Worm (Caenorhabditis elegans): Measurements from ENCODE around the gene T26E4.3.

Gene T26E4.3

ce11 chrV:15782494-15782893, at the start of gene T26E4.3:
T26E4.3 (plus strand) TSS chrV:15782794.
- no peak for TF ChIP-seq ztf-1 (GFP tag; conservative IDR thresholded peaks at IDR 0.05)
- TF ChIP-seq zag-1 (tag; optimal IDR thresholded peaks at IDR 0.05) = no peak
- TF ChIP-seq ztf-11 (tag; optimal IDR thresholded peaks at IDR 0.05) = no peak
- TF ChIP-seq lsy-2 (tag; optimal IDR thresholded peaks at IDR 0.05) = no peak
- TF ChIP-seq nhr-77 (tag; optimal IDR thresholded peaks at IDR 0.05) = no peak
- no peak for TF ChIP-seq ceh-16 (tag; optimal IDR thresholded peaks at IDR 0.05)
- no peak for TF ChIP-seq nhr-11 (tag; optimal IDR thresholded peaks at IDR 0.05)
- no peak for TF ChIP-seq nhr-25 (tag; optimal IDR thresholded peaks at IDR 0.05)
- no peak for TF ChIP-seq peb-1 (tag; optimal IDR thresholded peaks at IDR 0.05)
- no peak for TF ChIP-seq snpc-4 (tag; optimal IDR thresholded peaks at IDR 0.05)
- no peak for TF ChIP-seq ZK546.5 (tag; optimal IDR thresholded peaks at IDR 0.05)
- TF ChIP-seq fos-1 (tag; optimal IDR thresholded peaks at IDR 0.05) = no peak
- TF ChIP-seq ama-1 (optimal IDR thresholded peaks at IDR 0.05) = no peak
- TF ChIP-seq unc-62 (GFP tag; optimal IDR thresholded peaks at IDR 0.05) = no peak

- TF ChIP-seq mbf-1 (tag; optimal IDR thresholded peaks at IDR 0.05) (no peak), unc-62 (GFP tag; optimal IDR thresholded peaks at IDR 0.05) (no peak), nhr-6 (tag; optimal IDR thresholded peaks at IDR 0.05) (no peak), nhr-23 (tag; optimal IDR thresholded peaks at IDR 0.05) (no peak), zag-1 (tag; optimal IDR thresholded peaks at IDR 0.05) (no peak), elt-3 (tag; optimal IDR thresholded peaks at IDR 0.05) (no peak), skn-1 (tag; optimal IDR thresholded peaks at IDR 0.05) (no peak), sem-4 (tag; optimal IDR thresholded peaks at IDR 0.05) (no peak), sma-3 (GFP tag; optimal IDR thresholded peaks at IDR 0.05) (no peak), gmeb-1 (tag; optimal IDR thresholded peaks at IDR 0.05) (no peak), ztf-11 (tag; optimal IDR thresholded peaks at IDR 0.05) (no peak), unc-39 (tag; optimal IDR thresholded peaks at IDR 0.05) (no peak)
These were observed 49.6 kb upstream of the T26E4.3 start for ce11 chrV:15733020-15733419.

- TF ChIP-seq ZK546.5 (tag; optimal IDR thresholded peaks at IDR 0.05) = no peak
- no peak for TF ChIP-seq nhr-23 (tag; optimal IDR thresholded peaks at IDR 0.05)
- TF ChIP-seq ceh-16 (tag; optimal IDR thresholded peaks at IDR 0.05) = no peak
- TF ChIP-seq egl-27 (tag; optimal IDR thresholded peaks at IDR 0.05) = no peak
- TF ChIP-seq blmp-1 (tag; optimal IDR thresholded peaks at IDR 0.05; ENCODE audit: insufficient read depth) = no peak
- TF ChIP-seq nhr-129 (tag; optimal IDR thresholded peaks at IDR 0.05) = no peak
- no peak for TF ChIP-seq lin-11 (tag; optimal IDR thresholded peaks at IDR 0.05)
- no peak for TF ChIP-seq aly-2 (tag; optimal IDR thresholded peaks at IDR 0.05)
- TF ChIP-seq nhr-10 (tag; optimal IDR thresholded peaks at IDR 0.05) = no peak
- no peak for TF ChIP-seq elt-3 (tag; optimal IDR thresholded peaks at IDR 0.05)
- TF ChIP-seq unc-39 (tag; optimal IDR thresholded peaks at IDR 0.05) = no peak
- no peak for TF ChIP-seq snpc-4 (tag; optimal IDR thresholded peaks at IDR 0.05)
- TF ChIP-seq fos-1 (tag; optimal IDR thresholded peaks at IDR 0.05) = no peak
- TF ChIP-seq nhr-77 (tag; optimal IDR thresholded peaks at IDR 0.05) = no peak
- TF ChIP-seq sma-9 (GFP tag; optimal IDR thresholded peaks at IDR 0.05) = no peak
- TF ChIP-seq sma-9 (tag; optimal IDR thresholded peaks at IDR 0.05) = no peak
- TF ChIP-seq lin-13 (GFP tag; optimal IDR thresholded peaks at IDR 0.05) = no peak
- TF ChIP-seq mbf-1 (tag; optimal IDR thresholded peaks at IDR 0.05) = no peak
- no peak for TF ChIP-seq ztf-4 (tag; optimal IDR thresholded peaks at IDR 0.05)
These were observed 49.0 kb upstream of the T26E4.3 start, which contains the start of gene T23D5.3 for ce11 chrV:15733568-15733967. T23D5.3 (minus strand) TSS chrV:15733668.

ce11 chrV:15735720-15736119, 46.9 kb upstream of the T26E4.3 start, which contains the start of gene str-27:
str-27 (minus strand) TSS chrV:15735820.
- TF ChIP-seq lsy-2 (tag; optimal IDR thresholded peaks at IDR 0.05) (no peak), mab-5 (tag; optimal IDR thresholded peaks at IDR 0.05) (no peak), elt-3 (tag; optimal IDR thresholded peaks at IDR 0.05) (no peak), zag-1 (tag; optimal IDR thresholded peaks at IDR 0.05) (no peak), sma-9 (GFP tag; optimal IDR thresholded peaks at IDR 0.05) (no peak), sma-9 (tag; optimal IDR thresholded peaks at IDR 0.05) (no peak), unc-39 (tag; optimal IDR thresholded peaks at IDR 0.05) (no peak)

- no peak for TF ChIP-seq dmd-4 (tag; optimal IDR thresholded peaks at IDR 0.05)
- TF ChIP-seq nhr-10 (tag; optimal IDR thresholded peaks at IDR 0.05) = no peak
- TF ChIP-seq sem-4 (tag; optimal IDR thresholded peaks at IDR 0.05) = no peak
- TF ChIP-seq gmeb-1 (tag; optimal IDR thresholded peaks at IDR 0.05) = no peak
- TF ChIP-seq sma-9 (GFP tag; optimal IDR thresholded peaks at IDR 0.05) = no peak
- no peak for TF ChIP-seq sma-9 (tag; optimal IDR thresholded peaks at IDR 0.05)
- no peak for TF ChIP-seq peb-1 (tag; optimal IDR thresholded peaks at IDR 0.05)
- TF ChIP-seq nhr-11 (tag; optimal IDR thresholded peaks at IDR 0.05) = no peak
These were observed 40.7 kb upstream of the T26E4.3 start, which contains the start of gene str-18 for ce11 chrV:15741851-15742250. str-18 (minus strand) TSS chrV:15741951.

Measured in whole organism, L2 larva.